Fruit fly (Drosophila melanogaster): ENCODE data around the gene Lcch3.
A peak's percentile ranks its signal among the peaks of the same experiment; 100 is the strongest.

Gene Lcch3

DNA sequence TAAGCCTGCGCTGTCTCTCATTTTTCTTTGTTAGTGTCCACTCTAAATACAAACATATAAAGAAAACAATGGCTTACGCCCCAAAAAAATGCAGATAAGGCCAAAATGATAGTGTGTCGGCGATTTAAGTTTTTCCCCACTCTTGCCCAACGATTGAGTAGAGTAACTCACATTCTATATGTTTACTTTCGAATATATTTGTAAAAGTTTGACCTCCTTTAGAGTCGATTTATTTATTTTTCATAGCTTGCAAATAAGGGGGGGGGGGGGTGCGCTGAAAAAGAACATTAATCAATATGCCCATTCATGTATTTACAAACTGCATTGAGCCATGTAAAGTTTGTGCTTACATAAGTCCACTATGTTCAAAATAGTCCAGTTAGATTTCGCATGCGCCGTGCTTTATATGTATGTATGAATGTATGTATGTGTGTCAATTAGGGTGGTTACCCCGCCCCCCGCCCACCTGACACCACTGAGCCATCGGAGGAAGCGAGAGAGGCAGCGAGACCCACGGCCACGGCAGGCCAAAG, 31.1 kb upstream of the Lcch3 start:
- no peak for TF ChIP-seq br (GFP tag; optimal IDR thresholded peaks at IDR 0.05)
- TF ChIP-seq dsf (GFP tag; optimal IDR thresholded peaks at IDR 0.05; ENCODE audit: borderline replicate concordance), result no peak
- TF ChIP-seq Sp1 (GFP tag; optimal IDR thresholded peaks at IDR 0.05), result no peak
- TF ChIP-seq h (GFP tag; optimal IDR thresholded peaks at IDR 0.05), result no peak
- no peak for TF ChIP-seq Hr83 (GFP tag; optimal IDR thresholded peaks at IDR 0.05; ENCODE audit: poor library complexity, severe bottlenecking)
- TF ChIP-seq fru (GFP tag; optimal IDR thresholded peaks at IDR 0.05), result no peak
- TF ChIP-seq CrebA (GFP tag; optimal IDR thresholded peaks at IDR 0.05; ENCODE audit: borderline replicate concordance), result no peak
- no peak for TF ChIP-seq Jra (GFP tag; optimal IDR thresholded peaks at IDR 0.05)

DNA sequence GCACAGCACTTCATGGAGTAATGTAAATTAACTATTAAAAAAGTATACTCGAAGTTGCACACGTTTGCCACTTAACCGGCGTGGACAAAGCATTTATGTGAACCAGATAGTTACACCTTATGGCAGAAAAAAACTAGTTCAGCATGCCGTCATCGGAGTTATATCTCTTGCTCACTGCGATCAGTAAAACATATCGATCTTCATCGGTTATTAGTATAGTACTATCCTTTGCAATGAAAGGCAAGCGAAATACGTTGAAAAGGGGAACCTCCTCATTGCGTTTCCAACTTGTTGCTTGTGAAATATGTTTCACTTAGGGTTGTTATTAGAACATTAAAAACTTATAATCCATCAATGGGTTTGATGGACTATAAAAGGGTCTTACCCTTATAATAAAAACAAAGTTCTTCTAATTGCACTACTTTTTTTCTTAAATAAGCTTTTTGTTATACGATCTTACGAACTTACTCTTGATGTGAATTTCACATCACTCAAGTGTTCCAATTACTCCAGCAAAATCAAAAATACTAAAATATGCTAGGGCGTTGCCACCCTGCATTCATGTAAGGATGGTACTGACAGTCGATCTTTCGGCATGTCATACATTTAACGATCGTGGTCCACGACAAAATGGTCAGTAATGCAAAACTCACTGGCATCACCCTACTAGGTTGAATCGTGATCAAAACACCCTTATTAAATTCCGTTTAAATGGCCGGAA, 15.2 kb upstream of the Lcch3 start, which contains the start of gene CycD:
CycD (minus strand) TSS at position 113 of the 721 bp plus-strand sequence.
- TF ChIP-seq woc (GFP tag; optimal IDR thresholded peaks at IDR 0.05) (peak; percentile 41), pan (optimal IDR thresholded peaks at IDR 0.05) (no peak), Jra (GFP tag; optimal IDR thresholded peaks at IDR 0.05) (no peak), Dif (GFP tag; optimal IDR thresholded peaks at IDR 0.05; ENCODE audit: partially characterized antibody) (peak; percentile 97), dmrt93B (GFP tag; optimal IDR thresholded peaks at IDR 0.05) (no peak), fru (GFP tag; optimal IDR thresholded peaks at IDR 0.05) (no peak), dl (GFP tag; optimal IDR thresholded peaks at IDR 0.05; ENCODE audit: insufficient read depth in 1 of 2, partially characterized antibody in 2 of 2) (peak; percentile 49 to 75), N (GFP tag; optimal IDR thresholded peaks at IDR 0.05) (peak; percentile 97), Vsx2 (GFP tag; optimal IDR thresholded peaks at IDR 0.05; ENCODE audit: partially characterized antibody) (peak; percentile 98)

DNA sequence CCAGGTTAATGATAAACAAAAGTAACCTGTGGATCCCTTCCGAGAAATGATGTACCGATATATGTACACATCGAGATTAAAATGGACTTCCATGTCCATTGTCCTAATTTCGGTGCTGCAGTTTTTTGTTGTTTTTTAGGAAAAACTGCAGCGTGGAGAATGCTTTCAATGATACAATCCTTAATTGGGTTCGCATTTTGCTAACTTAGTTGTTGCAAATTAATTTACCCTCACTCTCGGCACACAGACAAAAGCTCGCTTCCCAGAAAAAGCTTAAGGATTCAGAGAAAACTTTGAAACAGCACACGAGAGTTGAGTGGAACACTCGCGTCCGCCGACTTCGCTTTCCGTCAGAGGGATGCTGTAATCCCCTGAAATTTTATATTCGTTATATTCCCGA, 14.3 kb upstream of the Lcch3 start, which contains the start of gene Lrp4:
Lrp4 (plus strand) TSS at position 301 of the 400 bp plus-strand sequence.
- TF ChIP-seq rgr (GFP tag; optimal IDR thresholded peaks at IDR 0.05) (no peak), GATAd (GFP tag; optimal IDR thresholded peaks at IDR 0.05) (no peak), N (GFP tag; optimal IDR thresholded peaks at IDR 0.05) (no peak), OdsH (GFP tag; optimal IDR thresholded peaks at IDR 0.05) (no peak), br (GFP tag; optimal IDR thresholded peaks at IDR 0.05) (no peak), Jra (GFP tag; optimal IDR thresholded peaks at IDR 0.05) (no peak), dl (GFP tag; optimal IDR thresholded peaks at IDR 0.05; ENCODE audit: insufficient read depth in 1 of 2, partially characterized antibody in 2 of 2) (no peak), fru (GFP tag; optimal IDR thresholded peaks at IDR 0.05) (no peak), CrebA (GFP tag; optimal IDR thresholded peaks at IDR 0.05; ENCODE audit: borderline replicate concordance) (no peak), Rel (GFP tag; optimal IDR thresholded peaks at IDR 0.05) (no peak), Rel (tag; optimal IDR thresholded peaks at IDR 0.05) (no peak)

DNA sequence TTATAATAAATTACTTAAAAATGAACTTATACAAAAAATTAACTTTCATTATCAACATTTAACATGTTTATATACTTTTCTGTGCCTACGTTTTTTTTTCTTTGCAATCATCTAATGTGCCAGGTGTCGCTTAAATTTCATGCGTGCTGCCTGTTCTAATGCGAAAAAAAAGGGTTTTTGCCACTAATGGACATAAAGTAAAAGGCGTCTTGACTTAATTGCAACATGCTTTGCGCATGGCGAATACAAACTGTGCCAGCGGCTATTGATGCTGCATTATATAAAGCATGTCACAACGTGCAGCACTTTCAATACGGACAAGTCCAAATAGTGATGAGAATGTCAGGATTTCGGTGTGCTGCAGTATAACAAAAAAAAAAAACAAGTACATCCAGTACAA, 3.2 kb upstream of the Lcch3 start, which contains the start of gene CG8916:
CG8916 (plus strand) TSS at position 301 of the 400 bp plus-strand sequence.
- no peak for TF ChIP-seq ey (GFP tag; optimal IDR thresholded peaks at IDR 0.05)
- TF ChIP-seq sage (GFP tag; optimal IDR thresholded peaks at IDR 0.05), result no peak
- TF ChIP-seq dl (GFP tag; optimal IDR thresholded peaks at IDR 0.05; ENCODE audit: insufficient read depth in 1 of 2, partially characterized antibody in 2 of 2), result no peak
- no peak for TF ChIP-seq tai (GFP tag; optimal IDR thresholded peaks at IDR 0.05)
- no peak for TF ChIP-seq HLH106 (tag; optimal IDR thresholded peaks at IDR 0.05)
- TF ChIP-seq br (GFP tag; optimal IDR thresholded peaks at IDR 0.05), result no peak
- TF ChIP-seq Hr83 (GFP tag; optimal IDR thresholded peaks at IDR 0.05; ENCODE audit: poor library complexity, severe bottlenecking), result no peak
- no peak for TF ChIP-seq rgr (GFP tag; optimal IDR thresholded peaks at IDR 0.05)
- TF ChIP-seq GATAd (GFP tag; optimal IDR thresholded peaks at IDR 0.05), result no peak
- TF ChIP-seq CrebA (GFP tag; optimal IDR thresholded peaks at IDR 0.05; ENCODE audit: borderline replicate concordance), result no peak
- no peak for TF ChIP-seq lola (GFP tag; optimal IDR thresholded peaks at IDR 0.05)
- TF ChIP-seq sv (GFP tag; optimal IDR thresholded peaks at IDR 0.05), result no peak

DNA sequence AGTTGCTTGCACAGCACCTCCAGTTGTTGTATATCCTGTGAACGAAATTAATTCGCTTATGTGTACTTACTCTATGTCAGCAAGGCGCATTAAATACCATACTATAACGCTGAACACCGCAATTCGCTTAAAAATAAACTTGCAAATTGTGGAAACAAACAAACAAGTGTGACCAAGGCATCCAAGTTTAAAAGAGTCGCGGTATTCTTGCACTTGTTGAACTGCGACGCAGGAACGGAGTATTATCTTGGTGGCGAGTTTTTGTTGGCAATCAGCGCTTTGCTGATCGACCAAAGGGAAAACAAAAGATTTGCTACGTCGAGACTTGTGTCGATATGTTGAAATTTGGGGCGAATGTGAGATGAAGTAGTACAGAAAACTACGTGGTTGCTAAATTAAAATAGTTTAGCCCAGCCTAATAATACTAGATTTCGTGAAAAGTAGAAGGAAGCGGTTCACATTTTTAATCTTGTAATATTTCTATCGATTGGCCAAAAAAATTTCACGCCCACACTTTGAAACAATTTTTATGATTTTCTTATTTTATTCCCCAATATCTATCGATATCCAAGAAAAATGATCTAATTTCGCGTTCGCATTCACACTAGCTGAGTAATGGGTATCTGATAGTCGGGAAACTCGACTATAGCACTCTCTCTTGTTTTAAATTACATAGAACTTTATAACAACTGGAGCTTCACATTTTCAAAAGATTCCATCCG, 8.8 kb downstream of the Lcch3 start, which contains the start of gene Ranbp16:
Ranbp16 (minus strand) TSS at position 364 of the 722 bp plus-strand sequence.
- no peak for TF ChIP-seq jim (GFP tag; optimal IDR thresholded peaks at IDR 0.05)
- TF ChIP-seq woc (GFP tag; optimal IDR thresholded peaks at IDR 0.05), result peak; percentile 36
- TF ChIP-seq N (GFP tag; optimal IDR thresholded peaks at IDR 0.05), result peak; percentile 90
- TF ChIP-seq Hr78 (GFP tag; optimal IDR thresholded peaks at IDR 0.05), result peak; percentile 79
- TF ChIP-seq pan (optimal IDR thresholded peaks at IDR 0.05), result no peak
- no peak for TF ChIP-seq CrebA (GFP tag; optimal IDR thresholded peaks at IDR 0.05; ENCODE audit: borderline replicate concordance)

All from whole organism, wandering third instar larva.